Worm (Caenorhabditis elegans): ENCODE results near the gene hrg-7.

ce11 chrV:12760913-12761312 is 19.1 kb downstream of the hrg-7 start, which contains the start of gene F18E2.15:
- TF ChIP-seq lin-39 (tag; optimal IDR thresholded peaks at IDR 0.05) = no peak
- no peak for TF ChIP-seq elt-1 (tag; optimal IDR thresholded peaks at IDR 0.05)
- TF ChIP-seq fos-1 (tag; optimal IDR thresholded peaks at IDR 0.05) = no peak
- TF ChIP-seq R02D3.7 (tag; optimal IDR thresholded peaks at IDR 0.05) = no peak
- no peak for TF ChIP-seq lin-13 (GFP tag; optimal IDR thresholded peaks at IDR 0.05)
- no peak for TF ChIP-seq lsy-2 (tag; optimal IDR thresholded peaks at IDR 0.05)
- TF ChIP-seq ztf-4 (tag; optimal IDR thresholded peaks at IDR 0.05) = no peak
- TF ChIP-seq nhr-11 (tag; optimal IDR thresholded peaks at IDR 0.05) = no peak
- TF ChIP-seq nhr-12 (tag; optimal IDR thresholded peaks at IDR 0.05) = no peak
- TF ChIP-seq nhr-21 (tag; optimal IDR thresholded peaks at IDR 0.05) = no peak
